Fruit fly (Drosophila melanogaster) whole organism, prepupa: Measurements from ENCODE around the gene eyg.

Experiments used
- Blimp-1 ChIP-seq: fragments of 200-800 bp; sonication (Bioruptor generic); optimal IDR thresholded peaks from 3 replicates; lab custom pipeline; 2017; ENCODE audit warnings: missing biosample characterization, missing genetic modification characterization, mild to moderate bottlenecking, moderate library complexity, missing genetic modification reagents
- CG10631 ChIP-seq: fragments of 200-800 bp; sonication (Bioruptor generic); optimal IDR thresholded peaks from 2 replicates; lab custom pipeline; 2016; ENCODE audit warnings: missing biosample characterization, missing genetic modification characterization
- CG10669 ChIP-seq: fragments of 200-800 bp; sonication (Bioruptor generic); optimal IDR thresholded peaks from 3 replicates; lab custom pipeline; 2018; ENCODE audit warnings: missing biosample characterization, mild to moderate bottlenecking, missing genetic modification characterization, moderate library complexity
- CG11294 ChIP-seq: fragments of 200-800 bp; sonication (Bioruptor generic); IDR thresholded peaks from 2 replicates; pipeline ENCODE4 v1.3.6; 2022; ENCODE audit warnings: missing biosample characterization, missing genetic modification characterization
- CG3032 ChIP-seq: fragments of 200-800 bp; optimal IDR thresholded peaks from 2 replicates; lab custom pipeline; 2019; ENCODE audit warnings: missing biosample characterization, mild to moderate bottlenecking, missing genetic modification characterization, moderate library complexity
- CG31627 ChIP-seq: fragments of 200-800 bp; sonication (Bioruptor generic); optimal IDR thresholded peaks from 3 replicates; lab custom pipeline; 2016; ENCODE audit warnings: missing biosample characterization, missing genetic modification characterization
- CG32006 ChIP-seq: fragments of 200-800 bp; sonication (Bioruptor generic); optimal IDR thresholded peaks from 3 replicates; lab custom pipeline; 2017; ENCODE audit warnings: missing biosample characterization, mild to moderate bottlenecking, missing genetic modification characterization
- CG34406 ChIP-seq: fragments of 200-800 bp; sonication (Bioruptor generic); optimal IDR thresholded peaks from 3 replicates; lab custom pipeline; 2016; ENCODE audit warnings: missing biosample characterization, missing genetic modification characterization
- CG3919 ChIP-seq: fragments of 200-800 bp; sonication (Bioruptor generic); optimal IDR thresholded peaks from 3 replicates; lab custom pipeline; 2016; ENCODE audit warnings: missing biosample characterization, missing genetic modification characterization
- CG6163 ChIP-seq: fragments of 200-800 bp; sonication (Bioruptor generic); IDR thresholded peaks from 3 replicates; pipeline ENCODE4 v1.3.6; 2022; ENCODE audit warnings: missing biosample characterization, missing genetic modification characterization
- CG6276 ChIP-seq: fragments of 200-800 bp; sonication (Bioruptor generic); optimal IDR thresholded peaks from 2 replicates; lab custom pipeline; 2017; ENCODE audit warnings: missing biosample characterization, mild to moderate bottlenecking, missing genetic modification characterization
- CG6792 ChIP-seq: fragments of 200-800 bp; sonication (Bioruptor generic); optimal IDR thresholded peaks from 3 replicates; lab custom pipeline; 2016; ENCODE audit warnings: missing biosample characterization, missing genetic modification characterization
- CG6808 ChIP-seq: fragments of 200-800 bp; sonication (Bioruptor generic); optimal IDR thresholded peaks from 3 replicates; lab custom pipeline; 2017; ENCODE audit warnings: missing biosample characterization, missing genetic modification characterization, mild to moderate bottlenecking, moderate library complexity, missing genetic modification reagents
- CG7368 ChIP-seq: fragments of 200-800 bp; sonication (Bioruptor generic); optimal IDR thresholded peaks from 3 replicates; lab custom pipeline; 2016; ENCODE audit warnings: missing biosample characterization, missing genetic modification characterization
- CG8119 ChIP-seq: fragments of 200-800 bp; sonication (Bioruptor generic); IDR thresholded peaks from 3 replicates; pipeline ENCODE4 v1.3.6; 2022; ENCODE audit warnings: missing biosample characterization, missing genetic modification characterization
- CG9139 ChIP-seq: fragments of 200-800 bp; sonication (Bioruptor generic); optimal IDR thresholded peaks from 3 replicates; lab custom pipeline; 2017; ENCODE audit warnings: missing biosample characterization, mild to moderate bottlenecking, missing genetic modification characterization
- Eip75B ChIP-seq: fragments of 200-800 bp; sonication (Bioruptor generic); optimal IDR thresholded peaks from 3 replicates; lab custom pipeline; 2016; ENCODE audit warnings: missing biosample characterization, missing genetic modification characterization
- Eip78C ChIP-seq: fragments of 200-800 bp; sonication (Bioruptor generic); peaks from one replicate; lab custom pipeline; 2016; ENCODE audit warnings: missing biosample characterization, missing genetic modification characterization
- Eip93F ChIP-seq: fragments of 200-800 bp; sonication (Bioruptor generic); optimal IDR thresholded peaks from 2 replicates; lab custom pipeline; 2016; ENCODE audit warnings: missing biosample characterization, mild to moderate bottlenecking, missing genetic modification characterization
- Ets96B ChIP-seq: fragments of 200-800 bp; optimal IDR thresholded peaks from 2 replicates; lab custom pipeline; 2019; ENCODE audit warnings: missing biosample characterization, mild to moderate bottlenecking, missing genetic modification characterization, moderate library complexity
- Hr38 ChIP-seq: sonication (Bioruptor generic); optimal IDR thresholded peaks from 2 replicates; lab custom pipeline; 2016; ENCODE audit warnings: missing biosample characterization, missing genetic modification characterization
- Hr39 ChIP-seq: fragments of 200-800 bp; sonication (Bioruptor generic); optimal IDR thresholded peaks from 2 replicates; lab custom pipeline; 2016; ENCODE audit warnings: missing biosample characterization, missing genetic modification characterization
- Hr4 ChIP-seq: fragments of 200-800 bp; sonication (Bioruptor generic); optimal IDR thresholded peaks from 3 replicates; lab custom pipeline; 2016; ENCODE audit warnings: missing biosample characterization, missing genetic modification characterization
- Lpt ChIP-seq: fragments of 200-800 bp; sonication (Bioruptor generic); optimal IDR thresholded peaks from 3 replicates; lab custom pipeline; 2016; ENCODE audit warnings: missing biosample characterization, missing genetic modification characterization
- Met ChIP-seq: fragments of 200-800 bp; sonication (Bioruptor generic); optimal IDR thresholded peaks from 3 replicates; lab custom pipeline; 2016; ENCODE audit warnings: missing biosample characterization, missing genetic modification characterization
- OdsH ChIP-seq: fragments of 200-800 bp; sonication (Bioruptor generic); optimal IDR thresholded peaks from 3 replicates; lab custom pipeline; 2016; ENCODE audit warnings: missing biosample characterization, missing genetic modification characterization
- Smox ChIP-seq: fragments of 200-800 bp; sonication (Bioruptor generic); optimal IDR thresholded peaks from 3 replicates; lab custom pipeline; 2016; ENCODE audit warnings: missing biosample characterization, missing genetic modification characterization
- acj6 ChIP-seq: fragments of 200-800 bp; sonication (Bioruptor generic); optimal IDR thresholded peaks from 3 replicates; lab custom pipeline; 2016; ENCODE audit warnings: missing biosample characterization, missing genetic modification characterization
- cyc ChIP-seq: fragments of 200-800 bp; sonication (Bioruptor generic); optimal IDR thresholded peaks from 3 replicates; lab custom pipeline; 2016; ENCODE audit warnings: missing biosample characterization, missing genetic modification characterization
- dsx ChIP-seq: fragments of 200-800 bp; optimal IDR thresholded peaks from 3 replicates; lab custom pipeline; 2019; ENCODE audit warnings: missing biosample characterization, mild to moderate bottlenecking, missing genetic modification characterization, moderate library complexity; ENCODE audit not compliant: poor library complexity, severe bottlenecking
- eg ChIP-seq: fragments of 200-800 bp; sonication (Bioruptor generic); IDR thresholded peaks from 3 replicates; pipeline ENCODE4 v1.3.6; 2022; ENCODE audit warnings: missing biosample characterization, missing genetic modification characterization
- esn ChIP-seq: fragments of 200-800 bp; sonication (Bioruptor generic); optimal IDR thresholded peaks from 2 replicates; lab custom pipeline; 2016; ENCODE audit warnings: missing biosample characterization, mild to moderate bottlenecking, missing genetic modification characterization, moderate library complexity
- fd59A ChIP-seq: fragments of 200-800 bp; sonication (Bioruptor generic); optimal IDR thresholded peaks from 2 replicates; lab custom pipeline; 2017; ENCODE audit warnings: missing biosample characterization, mild to moderate bottlenecking, missing genetic modification characterization, missing genetic modification reagents
- fkh ChIP-seq: fragments of 200-800 bp; sonication (Bioruptor generic); optimal IDR thresholded peaks from 3 replicates; lab custom pipeline; 2017; ENCODE audit warnings: missing biosample characterization, mild to moderate bottlenecking, missing genetic modification characterization, moderate library complexity
- lz ChIP-seq: fragments of 200-800 bp; sonication (Bioruptor generic); optimal IDR thresholded peaks from 3 replicates; lab custom pipeline; 2016; ENCODE audit warnings: missing biosample characterization, missing genetic modification characterization
- spab ChIP-seq: fragments of 200-800 bp; sonication (Bioruptor generic); optimal IDR thresholded peaks from 2 replicates; lab custom pipeline; 2017; ENCODE audit warnings: missing biosample characterization, mild to moderate bottlenecking, missing genetic modification characterization, missing genetic modification reagents
- ss ChIP-seq, 2 experiments: fragments of 200-800 bp; sonication (Bioruptor generic); optimal IDR thresholded peaks; 2 replicates in 1 of 2; 3 replicates in 1 of 2; lab custom pipeline; 2017 to 2018; ENCODE audit warnings: mild to moderate bottlenecking in 2 of 2, missing biosample characterization in 2 of 2, missing genetic modification characterization in 2 of 2, moderate library complexity in 1 of 2
- svp ChIP-seq: fragments of 200-800 bp; sonication (Bioruptor generic); peaks from one replicate; lab custom pipeline; 2016; ENCODE audit warnings: missing biosample characterization, missing genetic modification characterization
- topi ChIP-seq: fragments of 200-800 bp; sonication (Bioruptor generic); optimal IDR thresholded peaks from 3 replicates; lab custom pipeline; 2016; ENCODE audit warnings: missing biosample characterization, missing genetic modification characterization
- vri ChIP-seq: fragments of 200-800 bp; sonication (Bioruptor generic); optimal IDR thresholded peaks from 3 replicates; lab custom pipeline; 2016; ENCODE audit warnings: missing biosample characterization, mild to moderate bottlenecking, missing genetic modification characterization

The eyg gene

DNA sequence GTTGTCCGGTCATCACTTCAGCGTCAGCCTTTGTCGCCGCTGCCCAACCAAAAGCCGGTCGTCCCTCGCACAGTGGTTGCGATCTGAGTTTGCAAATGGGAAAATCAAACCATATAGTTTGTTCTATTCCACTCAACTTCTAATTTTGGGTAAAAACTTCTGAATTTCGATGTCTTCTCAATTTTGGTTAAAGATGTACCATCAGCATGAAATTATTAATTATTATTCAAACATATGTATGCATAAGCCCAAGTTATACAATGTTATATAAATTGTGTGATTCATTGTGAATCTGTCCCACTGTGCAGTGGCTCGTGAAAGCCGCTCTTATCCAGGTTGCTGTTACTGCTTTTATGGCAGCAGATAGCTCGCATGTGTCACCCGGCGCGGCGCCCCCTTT is 25.2 kb downstream of the eyg start (continued):
- TF ChIP-seq spab (GFP tag; lab: Kevin White, UChicago) (peak; percentile 35), CG3032 (peak; percentile 73), Eip93F (GFP tag; lab: Kevin White, UChicago) (no peak), Blimp-1 (GFP tag; lab: Kevin White, UChicago) (peak; percentile 11), Ets96B (tag; lab: Kevin White, UChicago) (peak; percentile 71), CG11294 (GFP tag; lab: Robert Waterston, UW) (no peak), Hr38 (no peak), Lpt (GFP tag; lab: Kevin White, UChicago) (no peak)
- TF ChIP-seq, all 60 proteins: peak for 51

DNA sequence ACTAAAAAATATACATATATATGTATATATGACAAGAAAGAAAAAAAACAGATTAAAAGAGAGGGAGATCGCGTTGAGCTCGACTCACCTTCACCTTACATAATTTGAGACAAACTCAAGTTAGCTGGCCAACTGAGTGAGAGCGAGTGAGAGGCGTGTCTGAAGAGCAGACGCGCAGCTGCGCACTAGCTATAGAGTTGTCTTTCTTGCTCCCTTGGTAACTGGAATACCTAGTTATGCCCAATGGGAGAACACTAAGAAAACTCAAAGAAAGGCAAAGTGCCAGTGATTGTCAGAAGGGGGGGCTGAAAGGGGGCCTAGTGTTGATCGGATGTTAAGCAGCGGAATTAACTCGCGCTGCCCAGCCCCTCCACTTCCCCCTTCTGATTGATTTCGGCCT is 33.4 kb downstream of the eyg start:
- TF ChIP-seq vri (GFP tag; lab: Kevin White, UChicago) (peak; percentile 76), Blimp-1 (GFP tag; lab: Kevin White, UChicago) (no peak), fkh (GFP tag; lab: Kevin White, UChicago) (peak; percentile 60)

DNA sequence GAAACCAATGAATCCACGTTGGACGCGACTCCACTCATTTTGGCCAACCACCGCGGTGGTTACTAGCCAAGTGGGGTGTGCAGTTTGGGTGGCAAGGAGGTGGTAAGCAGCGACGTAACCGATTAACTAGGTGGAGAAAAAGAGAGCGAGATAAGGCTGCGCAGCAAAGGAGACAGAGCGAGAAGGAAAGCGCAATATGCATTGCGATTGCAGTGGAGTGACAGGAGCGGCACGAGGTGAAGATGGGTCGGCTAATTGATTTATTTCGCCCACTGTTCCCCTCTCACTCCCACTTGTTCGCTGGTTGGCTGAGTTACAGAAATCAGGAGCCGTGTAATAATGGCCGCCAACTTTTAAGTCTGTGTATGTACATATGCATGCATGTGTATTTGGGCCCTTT is 34.1 kb downstream of the eyg start:
- no peak for TF ChIP-seq Hr4 (GFP tag; lab: Kevin White, UChicago)
- no peak for TF ChIP-seq CG9139 (GFP tag; lab: Kevin White, UChicago)
- peak; percentile 53 for TF ChIP-seq svp (GFP tag; lab: Kevin White, UChicago)
- peak; percentile 40 for TF ChIP-seq CG7368
- no peak for TF ChIP-seq cyc (GFP tag; lab: Kevin White, UChicago)
- TF ChIP-seq topi (GFP tag; lab: Kevin White, UChicago): no peak
- TF ChIP-seq, all 60 proteins: peak for 2

DNA sequence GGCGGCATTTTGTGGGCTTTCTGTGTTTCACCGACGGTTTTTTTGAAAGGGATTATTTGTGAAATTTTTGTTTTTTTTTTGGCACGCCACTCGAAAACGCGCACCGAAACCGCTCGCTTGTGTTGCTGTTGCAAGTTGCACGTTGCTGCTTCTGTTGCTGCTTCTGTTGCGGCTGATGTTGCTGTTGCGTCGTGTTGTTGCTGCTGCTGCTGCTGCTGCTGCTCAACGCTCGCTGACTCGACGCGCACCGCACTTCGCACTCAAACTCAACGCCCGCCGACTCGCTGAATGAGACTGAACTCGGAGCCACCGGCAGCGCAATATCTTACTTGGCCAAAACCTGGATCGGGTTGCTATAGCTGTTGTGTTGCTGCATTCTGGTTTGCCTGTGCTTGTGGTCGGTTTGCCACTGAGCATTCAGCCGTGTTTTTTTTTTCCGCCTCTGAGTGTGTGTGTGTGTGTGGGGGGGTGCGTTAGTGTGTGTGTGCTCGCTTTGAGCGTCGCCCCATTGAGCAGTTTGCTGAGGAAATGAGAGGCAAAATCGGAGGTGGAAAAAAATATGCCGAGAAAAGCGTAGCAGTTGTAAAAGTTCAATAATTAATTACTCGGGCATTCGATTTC is 35.3 kb downstream of the eyg start, which contains the start of gene toe:
Gene toe (minus strand): TSS at position 277 of the 621 bp plus-strand sequence.
- TF ChIP-seq acj6 (GFP tag; lab: Kevin White, UChicago) (no peak), lz (no peak), CG6163 (GFP tag; lab: Robert Waterston, UW) (0 out of 3 replicates have a peak, but pooled peaks have one; percentile 7), Smox (GFP tag; lab: Kevin White, UChicago) (no peak), eg (peak; percentile 30; the same call in 1 of the 3 replicates), CG34406 (GFP tag; lab: Kevin White, UChicago) (no peak), CG3919 (peak; percentile 61), CG8119 (GFP tag; lab: Robert Waterston, UW) (no peak)

DNA sequence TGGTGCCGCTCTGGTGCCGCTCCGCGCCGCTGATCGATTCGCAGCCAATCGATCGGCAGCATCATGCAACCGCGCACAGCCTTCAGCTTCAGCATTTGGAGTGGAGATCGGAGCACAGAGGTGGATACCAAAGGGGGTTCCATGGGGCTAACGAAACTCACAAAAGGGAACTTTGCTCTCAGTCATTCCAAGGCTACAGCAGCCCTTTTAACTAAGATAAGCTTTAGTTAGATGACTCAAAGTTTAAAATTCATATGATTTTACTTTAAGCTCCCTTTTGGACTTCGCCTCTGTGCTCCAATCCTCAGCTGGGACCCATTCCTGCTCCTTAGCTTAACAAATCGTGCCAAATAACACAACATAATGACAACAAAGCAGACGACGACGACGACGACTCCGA is 47.4 kb downstream of the eyg start:
- TF ChIP-seq ss (GFP tag; optimal IDR thresholded peaks at IDR 0.05; lab: Kevin White, UChicago) (peak in 1 of 2 experiments; percentile 28), fkh (GFP tag; lab: Kevin White, UChicago) (no peak), CG6792 (GFP tag; lab: Kevin White, UChicago) (peak; percentile 22), lz (peak; percentile 28), CG9139 (GFP tag; lab: Kevin White, UChicago) (peak; percentile 16), fd59A (GFP tag; lab: Kevin White, UChicago) (no peak), CG3032 (peak; percentile 5), CG10669 (GFP tag; lab: Kevin White, UChicago) (peak; percentile 41), Eip75B (GFP tag; lab: Kevin White, UChicago) (no peak), CG6276 (no peak), Hr39 (GFP tag; lab: Kevin White, UChicago) (peak; percentile 8), CG31627 (GFP tag; lab: Kevin White, UChicago) (peak; percentile 9), Met (GFP tag; lab: Kevin White, UChicago) (no peak), Ets96B (tag; lab: Kevin White, UChicago) (no peak), CG6808 (no peak), CG7368 (no peak), OdsH (GFP tag; lab: Kevin White, UChicago) (no peak), Eip78C (peak; percentile 80), CG34406 (GFP tag; lab: Kevin White, UChicago) (no peak), CG3919 (peak; percentile 40), CG11294 (GFP tag; lab: Robert Waterston, UW) (no peak), Hr38 (no peak), cyc (GFP tag; lab: Kevin White, UChicago) (peak; percentile 64), CG10631 (GFP tag; lab: Kevin White, UChicago) (peak; percentile 13), dsx (GFP tag; lab: Kevin White, UChicago) (peak; percentile 25), esn (GFP tag; lab: Kevin White, UChicago) (peak; percentile 33), topi (GFP tag; lab: Kevin White, UChicago) (peak; percentile 44), CG6163 (GFP tag; lab: Robert Waterston, UW) (0 out of 3 replicates have a peak, but pooled peaks have one; percentile 38), CG32006 (GFP tag; lab: Kevin White, UChicago) (no peak)
